Worm (Caenorhabditis elegans): ENCODE results near the gene Y55F3BR.10.

Gene Y55F3BR.10

DNA sequence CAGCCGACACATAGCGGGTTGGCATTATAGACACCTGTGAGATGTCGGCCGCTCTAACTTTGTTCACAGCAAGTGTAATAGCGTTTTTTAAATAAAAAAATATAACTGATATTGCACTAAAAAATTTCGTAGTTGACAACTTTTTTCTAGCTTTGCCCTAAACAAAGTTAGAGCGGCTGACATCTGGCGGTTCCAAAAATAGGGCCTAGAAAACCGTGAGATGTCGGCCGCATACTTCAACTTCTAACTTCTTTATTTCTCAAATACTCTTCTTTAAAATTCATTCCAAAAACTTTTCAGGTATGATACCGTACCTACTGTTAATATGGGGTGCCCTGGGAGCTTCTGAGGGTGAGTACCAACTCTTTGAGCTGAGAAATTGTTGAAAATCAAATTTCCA, 26.4 kb downstream of the Y55F3BR.10 start, which contains the start of gene Y55F3BR.2:
Gene Y55F3BR.2, plus strand, starts transcription at position 301 of the 400 bp plus-strand sequence.
- no peak for TF ChIP-seq unc-39 (tag; optimal IDR thresholded peaks at IDR 0.05)
- no peak for TF ChIP-seq zip-8 (tag; optimal IDR thresholded peaks at IDR 0.05)
- no peak for TF ChIP-seq mls-2 (tag; optimal IDR thresholded peaks at IDR 0.05)
- no peak for TF ChIP-seq nhr-237 (tag; optimal IDR thresholded peaks at IDR 0.05)
- no peak for TF ChIP-seq unc-62 (GFP tag; optimal IDR thresholded peaks at IDR 0.05)
- no peak for TF ChIP-seq unc-120 (tag; optimal IDR thresholded peaks at IDR 0.05; ENCODE audit: poor library complexity, severe bottlenecking)
- no peak for TF ChIP-seq ceh-83 (GFP tag; optimal IDR thresholded peaks at IDR 0.05)
- no peak for TF ChIP-seq elt-1 (tag; optimal IDR thresholded peaks at IDR 0.05; ENCODE audit: borderline replicate concordance, insufficient read depth)
- TF ChIP-seq pha-4 (tag; optimal IDR thresholded peaks at IDR 0.05), result no peak
- TF ChIP-seq nhr-2 (tag; optimal IDR thresholded peaks at IDR 0.05), result no peak
- no peak for TF ChIP-seq blmp-1 (tag; optimal IDR thresholded peaks at IDR 0.05)
- no peak for TF ChIP-seq flh-1 (GFP tag; optimal IDR thresholded peaks at IDR 0.05)
- no peak for TF ChIP-seq lin-32 (GFP tag; optimal IDR thresholded peaks at IDR 0.05)
- no peak for TF ChIP-seq lsy-2 (tag; optimal IDR thresholded peaks at IDR 0.05)
- no peak for TF ChIP-seq nhr-76 (tag; optimal IDR thresholded peaks at IDR 0.05)
- no peak for TF ChIP-seq snpc-4 (tag; optimal IDR thresholded peaks at IDR 0.05)
- TF ChIP-seq sem-2 (GFP tag; optimal IDR thresholded peaks at IDR 0.05), result no peak

DNA sequence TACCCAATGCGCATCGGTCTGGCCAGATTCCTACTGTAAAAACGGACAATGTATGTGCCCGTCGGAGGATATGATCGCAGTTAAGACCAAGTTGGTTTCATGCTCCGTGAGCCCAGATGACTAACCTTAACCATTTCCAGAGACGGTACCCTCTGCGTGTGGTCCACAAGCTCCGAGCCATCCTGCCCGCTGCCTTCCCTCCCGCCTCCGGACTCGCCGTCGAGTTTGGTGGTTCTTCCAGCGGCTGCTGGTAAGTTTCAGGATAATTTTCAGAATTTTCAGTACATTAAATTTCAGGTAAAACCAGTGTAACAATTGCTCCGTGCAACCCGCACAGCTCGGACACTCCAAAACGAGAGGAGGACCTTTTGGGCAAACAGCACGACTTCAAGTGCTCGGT, 28.6 kb downstream of the Y55F3BR.10 start:
- TF ChIP-seq nhr-76 (tag; optimal IDR thresholded peaks at IDR 0.05), result no peak
- no peak for TF ChIP-seq snpc-4 (tag; optimal IDR thresholded peaks at IDR 0.05)
- TF ChIP-seq ces-1 (GFP tag; optimal IDR thresholded peaks at IDR 0.05), result no peak
- no peak for TF ChIP-seq unc-39 (tag; optimal IDR thresholded peaks at IDR 0.05)
- no peak for TF ChIP-seq ceh-43 (GFP tag; optimal IDR thresholded peaks at IDR 0.05)
- TF ChIP-seq M03D4.4 (tag; optimal IDR thresholded peaks at IDR 0.05), result no peak
- TF ChIP-seq ztf-11 (tag; optimal IDR thresholded peaks at IDR 0.05), result no peak
- TF ChIP-seq unc-62 (GFP tag; optimal IDR thresholded peaks at IDR 0.05), result no peak
- no peak for TF ChIP-seq elt-3 (tag; optimal IDR thresholded peaks at IDR 0.05)
- no peak for TF ChIP-seq lin-13 (tag; optimal IDR thresholded peaks at IDR 0.05)
- TF ChIP-seq ham-2 (GFP tag; optimal IDR thresholded peaks at IDR 0.05), result no peak

DNA sequence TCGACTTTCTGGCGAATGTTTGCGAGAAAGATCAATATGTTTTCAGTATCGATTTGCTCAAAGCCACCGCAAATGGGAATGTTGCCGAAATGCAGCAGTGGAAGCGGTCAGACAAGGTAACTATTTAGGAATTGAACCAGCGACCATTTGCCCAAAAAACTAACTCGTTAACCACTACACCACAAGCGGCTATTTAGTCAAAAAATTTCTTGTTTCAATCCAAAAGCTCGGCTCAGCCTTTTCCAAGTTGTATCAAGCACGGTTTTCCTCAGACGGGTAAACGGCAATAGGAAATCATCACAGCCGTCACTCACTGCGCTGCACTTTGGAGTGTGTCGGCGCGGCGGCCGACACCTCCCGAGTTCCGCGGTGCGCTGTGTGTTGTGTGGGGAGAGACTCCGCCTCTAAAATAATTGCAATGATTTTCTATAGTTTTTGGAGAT, 34.6 kb downstream of the Y55F3BR.10 start:
- TF ChIP-seq lin-13 (tag; optimal IDR thresholded peaks at IDR 0.05) (peak; percentile 18), pha-4 (tag; optimal IDR thresholded peaks at IDR 0.05) (peak; percentile 6), unc-39 (tag; optimal IDR thresholded peaks at IDR 0.05) (no peak)

DNA sequence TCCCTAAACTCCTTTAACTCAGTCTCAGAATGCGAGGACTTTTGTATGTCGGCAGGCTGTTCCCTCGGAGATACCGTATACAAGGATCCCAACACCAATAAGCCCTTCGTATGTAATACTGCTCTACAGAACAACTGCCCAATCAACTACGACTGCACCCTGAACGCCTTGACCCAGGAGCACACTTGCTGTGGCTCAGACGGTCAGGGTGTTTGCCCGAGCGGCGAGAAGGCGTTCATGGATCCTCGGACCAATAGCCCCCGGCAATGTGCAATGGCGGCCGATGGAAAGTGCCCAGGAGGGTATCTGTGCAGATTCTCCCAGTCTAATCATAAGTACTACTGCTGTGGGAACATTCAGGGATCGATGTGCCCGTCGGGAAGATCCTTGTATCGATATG, 36.5 kb downstream of the Y55F3BR.10 start:
- TF ChIP-seq tbx-8 (GFP tag; optimal IDR thresholded peaks at IDR 0.05) (no peak), unc-39 (tag; optimal IDR thresholded peaks at IDR 0.05) (no peak), nhr-2 (tag; optimal IDR thresholded peaks at IDR 0.05) (no peak), mep-1 (tag; optimal IDR thresholded peaks at IDR 0.05) (no peak), nhr-28 (tag; optimal IDR thresholded peaks at IDR 0.05) (no peak), unc-62 (GFP tag; optimal IDR thresholded peaks at IDR 0.05) (no peak), ceh-83 (GFP tag; optimal IDR thresholded peaks at IDR 0.05) (no peak), lin-32 (GFP tag; optimal IDR thresholded peaks at IDR 0.05) (no peak), nhr-237 (tag; optimal IDR thresholded peaks at IDR 0.05) (no peak), unc-120 (tag; optimal IDR thresholded peaks at IDR 0.05; ENCODE audit: poor library complexity, severe bottlenecking) (no peak), elt-1 (tag; optimal IDR thresholded peaks at IDR 0.05; ENCODE audit: borderline replicate concordance, insufficient read depth) (no peak), mab-5 (tag; optimal IDR thresholded peaks at IDR 0.05) (no peak), lsy-2 (tag; optimal IDR thresholded peaks at IDR 0.05) (no peak), lin-13 (tag; optimal IDR thresholded peaks at IDR 0.05) (no peak), ceh-39 (tag; optimal IDR thresholded peaks at IDR 0.05) (no peak), hlh-1 (tag; optimal IDR thresholded peaks at IDR 0.05) (no peak), bed-3 (GFP tag; optimal IDR thresholded peaks at IDR 0.05) (no peak)

DNA sequence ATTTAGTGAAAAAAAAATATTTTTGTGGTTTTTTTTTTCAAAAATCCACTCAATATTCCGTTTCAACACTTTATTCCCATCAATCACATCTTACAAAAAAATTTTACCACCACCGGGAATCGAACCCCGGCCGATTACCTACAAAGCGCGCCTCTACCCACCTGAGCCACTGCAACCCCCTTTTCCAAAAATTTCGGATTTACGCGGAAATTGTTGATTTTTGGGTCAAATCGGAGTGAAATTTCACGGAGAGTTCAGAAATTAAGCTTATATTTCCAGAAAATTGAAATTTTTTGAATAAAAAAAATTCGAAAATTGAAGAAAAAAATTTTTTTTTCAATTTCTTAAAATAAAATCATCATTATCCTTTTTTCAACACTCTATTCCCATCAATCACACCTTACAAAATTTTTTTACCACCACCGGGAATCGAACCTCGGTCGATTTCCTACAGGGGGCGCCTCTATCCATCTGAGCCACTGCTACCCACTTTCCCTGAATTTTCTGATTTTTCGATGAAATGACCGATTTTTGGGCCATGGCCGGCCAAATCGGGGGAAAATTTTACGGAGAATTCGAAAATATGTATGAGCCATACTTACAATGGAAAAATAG, 41.0 kb downstream of the Y55F3BR.10 start:
- no peak for TF ChIP-seq blmp-1 (tag; optimal IDR thresholded peaks at IDR 0.05)
- no peak for TF ChIP-seq lin-13 (tag; optimal IDR thresholded peaks at IDR 0.05)
- no peak for TF ChIP-seq bed-3 (GFP tag; optimal IDR thresholded peaks at IDR 0.05)
- no peak for TF ChIP-seq ces-1 (GFP tag; optimal IDR thresholded peaks at IDR 0.05)
- TF ChIP-seq lin-32 (GFP tag; optimal IDR thresholded peaks at IDR 0.05), result no peak
- no peak for TF ChIP-seq flh-1 (GFP tag; optimal IDR thresholded peaks at IDR 0.05)
- TF ChIP-seq mab-5 (tag; optimal IDR thresholded peaks at IDR 0.05), result no peak

Data from whole organism, mixed stage, embryonic.